Worm (Caenorhabditis elegans): ENCODE measurements around the gene R11H6.4.

DNA sequence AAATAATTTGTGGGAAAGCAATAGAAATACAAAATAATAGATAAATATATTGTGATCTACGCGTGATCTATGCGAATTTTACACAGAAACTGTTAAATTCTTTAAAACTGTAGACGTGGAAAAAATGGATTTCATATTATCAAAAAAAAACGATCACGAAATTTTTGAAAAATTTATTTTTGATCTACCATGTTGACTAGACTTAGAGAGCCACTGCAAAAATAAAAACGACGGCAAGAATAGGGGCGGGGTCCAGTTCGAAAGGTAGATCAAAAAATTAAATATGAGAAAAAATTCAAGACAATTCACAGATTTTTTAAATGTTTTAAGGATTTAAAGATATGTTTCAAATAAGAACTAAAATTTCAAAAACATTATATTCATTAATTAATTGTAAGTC lies 28.3 kb downstream of the R11H6.4 start:
- TF ChIP-seq pha-4 (tag; optimal IDR thresholded peaks at IDR 0.05) (no peak), nfya-1 (tag; optimal IDR thresholded peaks at IDR 0.05; ENCODE audit: insufficient read depth) (no peak), tbx-2 (tag; optimal IDR thresholded peaks at IDR 0.05) (no peak), fos-1 (tag; optimal IDR thresholded peaks at IDR 0.05) (no peak), R02D3.7 (tag; optimal IDR thresholded peaks at IDR 0.05) (no peak), lin-39 (tag; optimal IDR thresholded peaks at IDR 0.05) (no peak), snpc-4 (tag; optimal IDR thresholded peaks at IDR 0.05) (no peak), ztf-11 (tag; optimal IDR thresholded peaks at IDR 0.05) (no peak), nhr-77 (tag; optimal IDR thresholded peaks at IDR 0.05) (no peak), unc-62 (GFP tag; optimal IDR thresholded peaks at IDR 0.05) (no peak), fkh-10 (GFP tag; optimal IDR thresholded peaks at IDR 0.05) (no peak), nhr-11 (tag; optimal IDR thresholded peaks at IDR 0.05) (no peak), zag-1 (tag; optimal IDR thresholded peaks at IDR 0.05) (no peak)

All from whole organism, L3 larva.